Worm (Caenorhabditis elegans) whole organism, L4 larva: ENCODE measurements around the gene T05A8.11.
"Not testable (repeated sequence)": the region's sequence is repeated elsewhere in the genome, so short reads cannot be mapped to it uniquely, and the experiment has no call there.

Source experiments
- daf-19 ChIP-seq: fragments of 200-800 bp; sonication (Bioruptor generic); conservative IDR thresholded peaks from 2 replicates; pipeline ENCODE4 v1.3.6; 2022; ENCODE audit warnings: missing genetic modification characterization, missing compliant biosample characterization
- egl-27 ChIP-seq: sonication (generic microtip); optimal IDR thresholded peaks from 3 replicates; lab custom pipeline; 2017; ENCODE audit warnings: missing biosample characterization, missing genetic modification reagents, missing genetic modification characterization
- lin-13 ChIP-seq: fragments of 150-350 bp; optimal IDR thresholded peaks from 2 replicates; lab custom pipeline; 2014; ENCODE audit warnings: missing biosample characterization, missing genetic modification reagents, missing genetic modification characterization
- mep-1 ChIP-seq: fragments of 150-350 bp; sonication (generic microtip); optimal IDR thresholded peaks from 3 replicates; lab custom pipeline; 2014; ENCODE audit warnings: missing biosample characterization, missing genetic modification characterization
- mxl-3 ChIP-seq: fragments of 200-800 bp; sonication (Bioruptor generic); optimal IDR thresholded peaks from 2 replicates; lab custom pipeline; 2018; ENCODE audit warnings: mild to moderate bottlenecking, missing genetic modification characterization, missing compliant biosample characterization
- nhr-25 ChIP-seq: sonication (generic microtip); optimal IDR thresholded peaks from 2 replicates; lab custom pipeline; 2017; ENCODE audit warnings: missing genetic modification characterization, mild to moderate bottlenecking, missing compliant biosample characterization, antibody characterized with exemption, moderate library complexity, borderline replicate concordance; ENCODE audit not compliant: insufficient read depth
- unc-62 ChIP-seq, 3 experiments: fragments of 150-350 bp in 1 of 3; sonication (generic microtip); optimal IDR thresholded peaks in 2 of 3; peaks in 1 of 3; 1 replicate in 1 of 3; 2 replicates in 2 of 3; lab custom pipeline; 2014 to 2017; ENCODE audit warnings: missing biosample characterization in 3 of 3, missing genetic modification characterization in 3 of 3, missing genetic modification reagents in 3 of 3, missing genotype in 1 of 3
- zip-2 ChIP-seq: fragments of 150-350 bp; optimal IDR thresholded peaks from 2 replicates; lab custom pipeline; 2014; ENCODE audit warnings: missing biosample characterization, missing genetic modification characterization
- ztf-11 ChIP-seq: fragments of 150-350 bp; optimal IDR thresholded peaks from 2 replicates; lab custom pipeline; 2014; ENCODE audit warnings: missing biosample characterization, missing genetic modification characterization

- not testable (repeated sequence) for TF ChIP-seq mep-1 (tag; lab: Kevin White, UChicago); nhr-25 (tag; lab: Kevin White, UChicago); lin-13; zip-2 (tag; lab: Kevin White, UChicago); unc-62 (GFP tag; optimal IDR thresholded peaks at IDR 0.05 in 1 of 2; lab: Kevin White, UChicago); unc-62 (tag; optimal IDR thresholded peaks at IDR 0.05; lab: Kevin White, UChicago); mxl-3 (GFP tag; lab: Kevin White, UChicago); daf-19 (GFP tag; lab: Robert Waterston, UW); ztf-11; egl-27 (tag; lab: Kevin White, UChicago)
These were observed 36.8 kb downstream of the T05A8.11 start, which contains the start of gene nspf-2 for ce11 chrII:2688616-2689015.
